Worm (Caenorhabditis elegans) whole organism, L3 larva: ENCODE measurements around the gene plpp-1.1.

ENCODE experiments used
- ceh-82 ChIP-seq: fragments of 150-350 bp; optimal IDR thresholded peaks from 2 replicates; lab custom pipeline; 2014; ENCODE audit warnings: missing biosample characterization, missing genetic modification characterization
- egl-27 ChIP-seq: sonication (generic microtip); optimal IDR thresholded peaks from 4 replicates; lab custom pipeline; 2017; ENCODE audit warnings: missing biosample characterization, missing genetic modification reagents, missing genetic modification characterization
- elt-2 ChIP-seq: sonication (generic microtip); optimal IDR thresholded peaks from 2 replicates; lab custom pipeline; 2016; ENCODE audit warnings: missing genetic modification reagents, mild to moderate bottlenecking, missing genetic modification characterization, missing compliant biosample characterization
- jun-1 ChIP-seq: fragments of 150-350 bp; optimal IDR thresholded peaks from 2 replicates; lab custom pipeline; 2014; ENCODE audit warnings: missing biosample characterization, missing genetic modification reagents, missing genetic modification characterization
- lin-39 ChIP-seq: fragments of 150-350 bp; optimal IDR thresholded peaks from 2 replicates; lab custom pipeline; 2018; ENCODE audit warnings: missing biosample characterization, missing genetic modification reagents, missing genetic modification characterization
- nhr-77 ChIP-seq: fragments of 150-350 bp; optimal IDR thresholded peaks from 2 replicates; lab custom pipeline; 2014; ENCODE audit warnings: missing biosample characterization, missing genetic modification characterization
- pha-4 ChIP-seq: fragments of 150-350 bp; optimal IDR thresholded peaks from 2 replicates; lab custom pipeline; 2014; ENCODE audit warnings: missing biosample characterization, missing genetic modification reagents, missing genetic modification characterization

- TF ChIP-seq lin-39 (tag; lab: Kevin White, UChicago) (no peak), nhr-77 (tag; lab: Kevin White, UChicago) (no peak), egl-27 (tag; lab: Kevin White, UChicago) (no peak), elt-2 (peak; percentile 86), pha-4 (tag; lab: Kevin White, UChicago) (peak; percentile 89), jun-1 (tag; lab: Kevin White, UChicago) (peak; percentile 29), ceh-82 (tag; lab: Kevin White, UChicago) (no peak)
Measured at ce11 chrII:3911284-3911683, 16.5 kb downstream of the plpp-1.1 start.
